Worm (Caenorhabditis elegans) whole organism, L3 larva: ENCODE results near the gene ctf-4.

Source experiments
- R02D3.7 ChIP-seq: fragments of 150-350 bp; optimal IDR thresholded peaks from 2 replicates; lab custom pipeline; 2014; ENCODE audit warnings: missing biosample characterization, missing genetic modification characterization
- ZK546.5 ChIP-seq: sonication (generic microtip); optimal IDR thresholded peaks from 2 replicates; lab custom pipeline; 2017; ENCODE audit warnings: missing biosample characterization, missing genetic modification characterization
- aly-2 ChIP-seq: fragments of 150-350 bp; optimal IDR thresholded peaks from 2 replicates; lab custom pipeline; 2014; ENCODE audit warnings: missing biosample characterization, missing genetic modification characterization
- ama-1 ChIP-seq: fragments of 150-350 bp; optimal IDR thresholded peaks from 2 replicates; lab custom pipeline; 2018
- ceh-16 ChIP-seq: sonication (generic microtip); optimal IDR thresholded peaks from 2 replicates; lab custom pipeline; 2017; ENCODE audit warnings: missing biosample characterization, missing genetic modification characterization
- ceh-28 ChIP-seq: fragments of 150-350 bp; optimal IDR thresholded peaks from 2 replicates; lab custom pipeline; 2014; ENCODE audit warnings: missing biosample characterization, missing genetic modification reagents, missing genetic modification characterization
- ceh-82 ChIP-seq: fragments of 150-350 bp; optimal IDR thresholded peaks from 2 replicates; lab custom pipeline; 2014; ENCODE audit warnings: missing biosample characterization, missing genetic modification characterization
- ceh-9 ChIP-seq: sonication (generic microtip); optimal IDR thresholded peaks from 2 replicates; lab custom pipeline; 2018; ENCODE audit warnings: missing biosample characterization, missing genetic modification characterization
- daf-12 ChIP-seq: fragments of 150-350 bp; optimal IDR thresholded peaks from 2 replicates; lab custom pipeline; 2014; ENCODE audit warnings: missing biosample characterization, missing genetic modification reagents, missing genetic modification characterization
- egl-27 ChIP-seq: sonication (generic microtip); optimal IDR thresholded peaks from 4 replicates; lab custom pipeline; 2017; ENCODE audit warnings: missing biosample characterization, missing genetic modification reagents, missing genetic modification characterization
- egl-5 ChIP-seq: fragments of 150-350 bp; optimal IDR thresholded peaks from 2 replicates; lab custom pipeline; 2017; ENCODE audit warnings: missing biosample characterization, missing genetic modification reagents, missing genetic modification characterization, inconsistent platforms
- elt-1 ChIP-seq: fragments of 150-350 bp; optimal IDR thresholded peaks from 2 replicates; lab custom pipeline; 2014; ENCODE audit warnings: missing biosample characterization, missing genetic modification characterization
- elt-2 ChIP-seq: sonication (generic microtip); optimal IDR thresholded peaks from 2 replicates; lab custom pipeline; 2016; ENCODE audit warnings: missing genetic modification reagents, mild to moderate bottlenecking, missing genetic modification characterization, missing compliant biosample characterization
- elt-3 ChIP-seq, 3 experiments: fragments of 150-350 bp in 1 of 3; sonication (generic microtip) in 2 of 3; optimal IDR thresholded peaks; 2 replicates in 2 of 3; 4 replicates in 1 of 3; lab custom pipeline; 2014 to 2017; ENCODE audit warnings: missing biosample characterization in 3 of 3, missing genetic modification characterization in 3 of 3
- eor-1 ChIP-seq, 2 experiments: fragments of 150-350 bp; optimal IDR thresholded peaks; 2 replicates each; lab custom pipeline; 2014 to 2018; ENCODE audit warnings: missing biosample characterization in 2 of 2, missing genetic modification characterization in 2 of 2
- fkh-10 ChIP-seq: sonication (generic microtip); optimal IDR thresholded peaks from 2 replicates; lab custom pipeline; 2017; ENCODE audit warnings: missing biosample characterization, missing genetic modification reagents, missing genetic modification characterization
- fkh-2 ChIP-seq: fragments of 150-350 bp; optimal IDR thresholded peaks from 2 replicates; lab custom pipeline; 2014; ENCODE audit warnings: missing biosample characterization, missing genetic modification reagents, missing genetic modification characterization
- fos-1 ChIP-seq: fragments of 150-350 bp; optimal IDR thresholded peaks from 2 replicates; lab custom pipeline; 2014; ENCODE audit warnings: missing biosample characterization, missing genetic modification characterization
- hmg-11 ChIP-seq: sonication (generic microtip); optimal IDR thresholded peaks from 2 replicates; lab custom pipeline; 2016; ENCODE audit warnings: missing genetic modification characterization, missing compliant biosample characterization
- jun-1 ChIP-seq: fragments of 150-350 bp; optimal IDR thresholded peaks from 2 replicates; lab custom pipeline; 2014; ENCODE audit warnings: missing biosample characterization, missing genetic modification reagents, missing genetic modification characterization
- lin-15B ChIP-seq: fragments of 150-350 bp; optimal IDR thresholded peaks from 2 replicates; lab custom pipeline; 2014; ENCODE audit warnings: missing biosample characterization, missing genetic modification characterization
- lin-39 ChIP-seq: fragments of 150-350 bp; optimal IDR thresholded peaks from 2 replicates; lab custom pipeline; 2018; ENCODE audit warnings: missing biosample characterization, missing genetic modification reagents, missing genetic modification characterization
- lsy-12 ChIP-seq: sonication (generic microtip); optimal IDR thresholded peaks from 2 replicates; lab custom pipeline; 2016; ENCODE audit warnings: mild to moderate bottlenecking, missing genetic modification characterization, missing compliant biosample characterization
- mdl-1 ChIP-seq: fragments of 150-350 bp; optimal IDR thresholded peaks from 2 replicates; lab custom pipeline; 2014; ENCODE audit warnings: missing biosample characterization, missing genetic modification characterization
- mml-1 ChIP-seq: fragments of 150-350 bp; sonication (generic microtip); optimal IDR thresholded peaks from 3 replicates; lab custom pipeline; 2014; ENCODE audit warnings: missing biosample characterization, missing genetic modification characterization
- nfya-1 ChIP-seq: sonication (generic microtip); optimal IDR thresholded peaks from 2 replicates; lab custom pipeline; 2017; ENCODE audit warnings: missing genetic modification characterization, mild to moderate bottlenecking, missing compliant biosample characterization, antibody characterized with exemption, moderate library complexity; ENCODE audit not compliant: insufficient read depth
- nhr-11 ChIP-seq: fragments of 150-350 bp; optimal IDR thresholded peaks from 2 replicates; lab custom pipeline; 2014; ENCODE audit warnings: missing biosample characterization, missing genetic modification characterization
- nhr-12 ChIP-seq: fragments of 150-350 bp; optimal IDR thresholded peaks from 2 replicates; lab custom pipeline; 2014; ENCODE audit warnings: missing biosample characterization, missing genetic modification characterization
- nhr-23 ChIP-seq: fragments of 150-350 bp; optimal IDR thresholded peaks from 2 replicates; lab custom pipeline; 2014; ENCODE audit warnings: missing biosample characterization, missing genetic modification reagents, missing genetic modification characterization
- nhr-237 ChIP-seq: fragments of 150-350 bp; optimal IDR thresholded peaks from 2 replicates; lab custom pipeline; 2014; ENCODE audit warnings: missing biosample characterization, missing genetic modification characterization
- nhr-25 ChIP-seq: sonication (generic microtip); optimal IDR thresholded peaks from 2 replicates; lab custom pipeline; 2017; ENCODE audit warnings: missing biosample characterization, missing genetic modification characterization
- nhr-28 ChIP-seq: fragments of 150-350 bp; optimal IDR thresholded peaks from 2 replicates; lab custom pipeline; 2014; ENCODE audit warnings: missing biosample characterization, missing genetic modification characterization
- nhr-43 ChIP-seq: sonication (generic microtip); optimal IDR thresholded peaks from 2 replicates; lab custom pipeline; 2016; ENCODE audit warnings: mild to moderate bottlenecking, missing genetic modification characterization, missing compliant biosample characterization; ENCODE audit not compliant: poor library complexity, severe bottlenecking
- nhr-67 ChIP-seq: fragments of 150-350 bp; optimal IDR thresholded peaks from 2 replicates; lab custom pipeline; 2014; ENCODE audit warnings: missing biosample characterization, missing genetic modification characterization
- nhr-76 ChIP-seq: fragments of 150-350 bp; sonication (generic microtip); optimal IDR thresholded peaks from 5 replicates; lab custom pipeline; 2014; ENCODE audit warnings: missing biosample characterization, missing genetic modification characterization
- nhr-77 ChIP-seq: fragments of 150-350 bp; optimal IDR thresholded peaks from 2 replicates; lab custom pipeline; 2014; ENCODE audit warnings: missing biosample characterization, missing genetic modification characterization
- pha-4 ChIP-seq: fragments of 150-350 bp; optimal IDR thresholded peaks from 2 replicates; lab custom pipeline; 2014; ENCODE audit warnings: missing biosample characterization, missing genetic modification reagents, missing genetic modification characterization
- pqm-1 ChIP-seq: fragments of 150-350 bp; optimal IDR thresholded peaks from 2 replicates; lab custom pipeline; 2017; ENCODE audit warnings: missing biosample characterization, missing genetic modification characterization, inconsistent platforms
- sea-2 ChIP-seq: fragments of 150-350 bp; sonication (generic microtip); optimal IDR thresholded peaks from 4 replicates; lab custom pipeline; 2014; ENCODE audit warnings: missing biosample characterization, missing genetic modification reagents, missing genetic modification characterization
- skn-1 ChIP-seq: fragments of 150-350 bp; optimal IDR thresholded peaks from 2 replicates; lab custom pipeline; 2014; ENCODE audit warnings: missing biosample characterization, missing genetic modification characterization
- snpc-4 ChIP-seq: fragments of 150-350 bp; optimal IDR thresholded peaks from 2 replicates; lab custom pipeline; 2014; ENCODE audit warnings: missing biosample characterization, missing genetic modification characterization
- tbx-2 ChIP-seq: sonication (generic microtip); optimal IDR thresholded peaks from 2 replicates; lab custom pipeline; 2016; ENCODE audit warnings: mild to moderate bottlenecking, missing genetic modification characterization, missing compliant biosample characterization
- unc-39 ChIP-seq: sonication (generic microtip); optimal IDR thresholded peaks from 4 replicates; lab custom pipeline; 2017; ENCODE audit warnings: missing biosample characterization, missing genetic modification characterization
- unc-62 ChIP-seq: fragments of 150-350 bp; sonication (generic microtip); optimal IDR thresholded peaks from 4 replicates; lab custom pipeline; 2014; ENCODE audit warnings: missing biosample characterization, missing genetic modification reagents, missing genetic modification characterization
- zag-1 ChIP-seq: fragments of 150-350 bp; optimal IDR thresholded peaks from 2 replicates; lab custom pipeline; 2014; ENCODE audit warnings: missing biosample characterization, missing genetic modification characterization
- ztf-11 ChIP-seq: fragments of 150-350 bp; optimal IDR thresholded peaks from 2 replicates; lab custom pipeline; 2014; ENCODE audit warnings: missing biosample characterization, missing genetic modification characterization
- ztf-4 ChIP-seq: fragments of 150-350 bp; optimal IDR thresholded peaks from 2 replicates; lab custom pipeline; 2014; ENCODE audit warnings: missing biosample characterization, missing genetic modification characterization

ctf-4 gene

DNA sequence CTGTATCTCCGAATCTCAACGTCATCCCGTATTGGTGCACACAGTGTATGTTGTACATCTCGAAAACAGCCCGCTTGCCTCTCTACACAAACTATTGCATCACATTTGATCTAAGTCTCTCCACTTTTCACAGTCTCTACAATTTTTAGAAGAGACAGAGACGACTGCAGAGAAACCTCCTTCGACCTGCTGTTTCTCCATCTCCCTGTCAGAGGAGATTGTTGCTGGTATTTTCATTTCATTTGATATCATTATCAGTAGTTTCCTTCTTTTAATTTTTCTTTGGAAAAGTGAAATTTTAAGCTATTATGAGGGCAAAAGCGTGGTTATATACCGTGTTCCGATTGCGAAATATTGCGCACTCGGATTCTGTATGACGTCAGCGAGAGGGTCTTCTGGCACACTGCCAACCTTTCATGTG, 24.8 kb downstream of the ctf-4 start:
- TF ChIP-seq elt-1 (tag; lab: Kevin White, UChicago) (peak; percentile 58), lin-15B (tag; lab: Kevin White, UChicago) (peak; percentile 35), elt-2 (peak; percentile 94), ama-1 (peak; percentile 75), nhr-76 (tag; lab: Kevin White, UChicago) (peak; percentile 20), nhr-25 (peak; percentile 19), sea-2 (GFP tag; lab: Kevin White, UChicago) (no peak), daf-12 (tag; lab: Kevin White, UChicago) (no peak), unc-62 (GFP tag; lab: Kevin White, UChicago) (peak; percentile 36), nhr-23 (tag; lab: Kevin White, UChicago) (peak; percentile 60), ztf-11 (tag; lab: Kevin White, UChicago) (no peak), zag-1 (tag; lab: Kevin White, UChicago) (no peak), lsy-12 (no peak), elt-3 (tag; optimal IDR thresholded peaks at IDR 0.05; lab: Kevin White, UChicago) (no peak), mml-1 (tag; lab: Kevin White, UChicago) (no peak), ZK546.5 (tag; lab: Kevin White, UChicago) (no peak), pha-4 (tag; lab: Kevin White, UChicago) (peak; percentile 60), skn-1 (tag; lab: Kevin White, UChicago) (peak; percentile 39), pqm-1 (peak; percentile 88), nhr-237 (tag; lab: Kevin White, UChicago) (no peak), aly-2 (tag; lab: Kevin White, UChicago) (no peak), jun-1 (tag; lab: Kevin White, UChicago) (peak; percentile 44), ceh-82 (tag; lab: Kevin White, UChicago) (no peak), R02D3.7 (tag; lab: Kevin White, UChicago) (peak; percentile 26), snpc-4 (peak; percentile 39), lin-39 (tag; lab: Kevin White, UChicago) (no peak), eor-1 (tag; optimal IDR thresholded peaks at IDR 0.05; lab: Kevin White, UChicago) (no peak), ceh-28 (tag; lab: Kevin White, UChicago) (peak; percentile 50), ceh-9 (tag; lab: Kevin White, UChicago) (no peak), fkh-10 (peak; percentile 32), hmg-11 (tag; lab: Kevin White, UChicago) (peak; percentile 70), nfya-1 (tag; lab: Kevin White, UChicago) (peak; percentile 76), nhr-28 (no peak), ztf-4 (no peak), mdl-1 (tag; lab: Kevin White, UChicago) (no peak), egl-27 (tag; lab: Kevin White, UChicago) (peak; percentile 31), nhr-12 (tag; lab: Kevin White, UChicago) (no peak), ceh-16 (no peak), fkh-2 (tag; lab: Kevin White, UChicago) (no peak), nhr-43 (tag; lab: Kevin White, UChicago) (peak; percentile 44), egl-5 (tag; lab: Kevin White, UChicago) (no peak), fos-1 (tag; lab: Kevin White, UChicago) (no peak), unc-39 (tag; lab: Kevin White, UChicago) (no peak), nhr-11 (tag; lab: Kevin White, UChicago) (no peak), nhr-67 (tag; lab: Kevin White, UChicago) (no peak), nhr-77 (tag; lab: Kevin White, UChicago) (no peak), tbx-2 (no peak)
